Fruit fly (Drosophila melanogaster) whole organism, adult: ENCODE data around the gene AttD.

Source experiments
- CG11617 ChIP-seq: fragments of 200-800 bp; sonication (Bioruptor generic); optimal IDR thresholded peaks from 2 replicates; lab custom pipeline; 2017; ENCODE audit warnings: mild to moderate bottlenecking, missing biosample characterization, missing genetic modification reagents, missing genetic modification characterization
- CG12768 ChIP-seq: fragments of 200-800 bp; sonication (Bioruptor generic); optimal IDR thresholded peaks from 2 replicates; lab custom pipeline; 2017; ENCODE audit warnings: missing biosample characterization, missing genetic modification characterization, mild to moderate bottlenecking, moderate library complexity, missing genetic modification reagents
- CG14711 ChIP-seq: fragments of 200-800 bp; sonication (Bioruptor generic); optimal IDR thresholded peaks from 2 replicates; lab custom pipeline; 2018; ENCODE audit warnings: missing biosample characterization, mild to moderate bottlenecking, missing genetic modification characterization, moderate library complexity
- CG1620 ChIP-seq: fragments of 200-800 bp; sonication (Bioruptor generic); optimal IDR thresholded peaks from 2 replicates; lab custom pipeline; 2016; ENCODE audit warnings: missing biosample characterization, missing genetic modification characterization
- CG33017 ChIP-seq: fragments of 200-800 bp; sonication (Bioruptor generic); optimal IDR thresholded peaks from 2 replicates; lab custom pipeline; 2018; ENCODE audit warnings: missing biosample characterization, mild to moderate bottlenecking, missing genetic modification characterization, moderate library complexity
- CG5204 ChIP-seq: fragments of 200-800 bp; sonication (Bioruptor generic); optimal IDR thresholded peaks from 2 replicates; lab custom pipeline; 2016; ENCODE audit warnings: missing biosample characterization, missing genetic modification characterization
- CG7045 ChIP-seq: fragments of 200-800 bp; sonication (Bioruptor generic); optimal IDR thresholded peaks from 2 replicates; lab custom pipeline; 2017; ENCODE audit warnings: missing biosample characterization, mild to moderate bottlenecking, missing genetic modification characterization
- CG7101 ChIP-seq: fragments of 200-800 bp; sonication (Bioruptor generic); optimal IDR thresholded peaks from 2 replicates; lab custom pipeline; 2018; ENCODE audit warnings: missing biosample characterization, mild to moderate bottlenecking, missing genetic modification characterization, moderate library complexity
- Clk ChIP-seq: fragments of 200-800 bp; sonication (Bioruptor generic); optimal IDR thresholded peaks from 2 replicates; lab custom pipeline; 2017; ENCODE audit warnings: missing biosample characterization, missing genetic modification characterization
- Crg-1 ChIP-seq: fragments of 200-800 bp; sonication (Bioruptor generic); optimal IDR thresholded peaks from 2 replicates; lab custom pipeline; 2016; ENCODE audit warnings: missing biosample characterization, missing genetic modification characterization
- Hr96 ChIP-seq: fragments of 200-800 bp; sonication (Bioruptor generic); optimal IDR thresholded peaks from 2 replicates; lab custom pipeline; 2016; ENCODE audit warnings: missing biosample characterization, missing genetic modification characterization
- Mnt ChIP-seq: fragments of 200-800 bp; sonication (Bioruptor generic); optimal IDR thresholded peaks from 2 replicates; lab custom pipeline; 2016; ENCODE audit warnings: missing biosample characterization, mild to moderate bottlenecking, missing genetic modification characterization
- bab1 ChIP-seq: fragments of 200-800 bp; sonication (Bioruptor generic); optimal IDR thresholded peaks from 3 replicates; lab custom pipeline; 2019; ENCODE audit warnings: missing biosample characterization, mild to moderate bottlenecking, missing genetic modification characterization, moderate library complexity
- cic ChIP-seq: fragments of 200-800 bp; sonication (Bioruptor generic); optimal IDR thresholded peaks from 2 replicates; lab custom pipeline; 2017; ENCODE audit warnings: missing biosample characterization, mild to moderate bottlenecking, missing genetic modification characterization, moderate library complexity
- cnc ChIP-seq, 2 experiments: fragments of >200 bp; optimal IDR thresholded peaks; 2 replicates each; lab custom pipeline; 2017
- kay ChIP-seq: fragments of 200-800 bp; sonication (Bioruptor generic); peaks from one replicate; lab custom pipeline; 2016; ENCODE audit warnings: missing biosample characterization, missing genetic modification characterization, borderline replicate concordance
- ovo ChIP-seq: fragments of 200-800 bp; sonication (Bioruptor generic); optimal IDR thresholded peaks from 2 replicates; lab custom pipeline; 2016; ENCODE audit warnings: missing biosample characterization, missing genetic modification characterization
- pad ChIP-seq: fragments of 200-800 bp; sonication (Bioruptor generic); optimal IDR thresholded peaks from 3 replicates; lab custom pipeline; 2017; ENCODE audit warnings: missing biosample characterization, missing genetic modification characterization, mild to moderate bottlenecking, moderate library complexity, missing genetic modification reagents
- tj ChIP-seq: fragments of 200-800 bp; sonication (Bioruptor generic); optimal IDR thresholded peaks from 3 replicates; lab custom pipeline; 2017; ENCODE audit warnings: missing biosample characterization, mild to moderate bottlenecking, missing genetic modification characterization, moderate library complexity
- toe ChIP-seq: fragments of 200-800 bp; sonication (Bioruptor generic); optimal IDR thresholded peaks from 2 replicates; lab custom pipeline; 2016; ENCODE audit warnings: missing biosample characterization, missing genetic modification characterization

AttD gene

dm6 chr3R:17604880-17605667 lies 20.0 kb upstream of the AttD start:
- no peak for TF ChIP-seq Crg-1 (GFP tag; lab: Kevin White, UChicago)
- no peak for TF ChIP-seq Clk (GFP tag; lab: Kevin White, UChicago)
- TF ChIP-seq CG12768 (GFP tag; lab: Kevin White, UChicago) = peak; percentile 21
- no peak for TF ChIP-seq toe (GFP tag; lab: Kevin White, UChicago)
- peak; percentile 29 for TF ChIP-seq CG7045 (GFP tag; lab: Kevin White, UChicago)
- no peak for TF ChIP-seq CG14711 (tag; lab: Kevin White, UChicago)
- TF ChIP-seq Hr96 (GFP tag; lab: Kevin White, UChicago) = peak; percentile 16
- no peak for TF ChIP-seq tj (GFP tag; lab: Kevin White, UChicago)
- no peak for TF ChIP-seq bab1 (GFP tag; lab: Kevin White, UChicago)
- TF ChIP-seq CG5204 = peak; percentile 55
- TF ChIP-seq cnc (optimal IDR thresholded peaks at IDR 0.05; lab: Kevin White, UChicago) = no peak
- peak; percentile 38 for TF ChIP-seq Mnt (GFP tag; lab: Kevin White, UChicago)
- TF ChIP-seq CG7101 (tag; lab: Kevin White, UChicago) = no peak
- peak; percentile 29 for TF ChIP-seq CG33017 (tag; lab: Kevin White, UChicago)
- TF ChIP-seq pad = peak; percentile 5
- TF ChIP-seq cic (GFP tag; lab: Kevin White, UChicago) = no peak

DNA sequence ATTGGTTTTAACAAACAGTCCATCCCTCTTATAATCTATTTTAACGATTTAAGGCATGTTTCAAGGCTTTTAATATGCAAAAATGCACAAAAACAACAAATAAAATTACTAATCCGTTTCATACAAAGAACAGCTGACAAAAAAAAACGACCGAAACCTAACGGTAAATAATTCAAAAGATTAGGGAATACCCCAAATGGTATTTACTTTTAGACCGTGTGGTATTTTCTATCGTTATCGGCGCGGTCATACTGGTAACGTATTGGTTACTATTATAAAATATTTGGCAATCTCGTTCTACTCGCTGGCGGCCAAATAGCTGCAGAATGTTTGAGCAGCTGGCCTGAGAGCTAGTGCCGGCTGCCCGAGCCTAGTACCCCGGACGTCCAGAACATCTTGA lies 19.2 kb upstream of the AttD start, which contains the start of gene sll:
Gene sll (plus strand): TSS at position 235 of the 400 bp plus-strand sequence.
- TF ChIP-seq Clk (GFP tag; lab: Kevin White, UChicago) (no peak), ovo (GFP tag; lab: Kevin White, UChicago) (peak; percentile 71)

DNA sequence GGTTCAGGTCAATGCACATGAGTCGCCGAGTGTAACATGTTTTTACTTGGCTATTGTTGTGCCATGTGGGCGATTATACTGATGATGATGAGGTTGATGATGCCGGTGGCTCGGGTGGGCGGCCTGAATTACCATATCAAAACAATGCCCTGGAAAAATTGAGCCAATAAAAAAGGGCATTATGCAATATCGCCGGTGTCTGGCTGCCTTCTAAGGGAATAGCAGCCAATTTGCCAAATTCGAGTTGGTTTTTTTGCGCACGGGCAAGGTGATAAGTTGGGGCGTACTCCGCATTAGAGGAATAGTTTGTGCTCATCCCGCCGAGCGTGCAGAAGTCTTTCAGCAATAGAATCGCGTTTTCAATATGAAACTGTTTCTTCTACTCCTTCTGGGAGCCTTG lies 16.0 kb upstream of the AttD start, which contains the start of gene CG14329:
Gene CG14329 (plus strand): TSS at position 301 of the 400 bp plus-strand sequence.
- TF ChIP-seq CG33017 (tag; lab: Kevin White, UChicago) = no peak

- TF ChIP-seq CG12768 (GFP tag; lab: Kevin White, UChicago) (no peak), ovo (GFP tag; lab: Kevin White, UChicago) (no peak), Crg-1 (GFP tag; lab: Kevin White, UChicago) (no peak), Mnt (GFP tag; lab: Kevin White, UChicago) (no peak), cnc (optimal IDR thresholded peaks at IDR 0.05; lab: Kevin White, UChicago) (no peak), toe (GFP tag; lab: Kevin White, UChicago) (no peak)
Measured at dm6 chr3R:17611411-17611810, 13.7 kb upstream of the AttD start, which contains the start of gene Edg91. TSS of gene Edg91 (minus strand) at chr3R:17611511.

- no peak for TF ChIP-seq kay (GFP tag; lab: Kevin White, UChicago)
- TF ChIP-seq CG12768 (GFP tag; lab: Kevin White, UChicago) = no peak
Measured at dm6 chr3R:17611836-17612235, 13.2 kb upstream of the AttD start.

DNA sequence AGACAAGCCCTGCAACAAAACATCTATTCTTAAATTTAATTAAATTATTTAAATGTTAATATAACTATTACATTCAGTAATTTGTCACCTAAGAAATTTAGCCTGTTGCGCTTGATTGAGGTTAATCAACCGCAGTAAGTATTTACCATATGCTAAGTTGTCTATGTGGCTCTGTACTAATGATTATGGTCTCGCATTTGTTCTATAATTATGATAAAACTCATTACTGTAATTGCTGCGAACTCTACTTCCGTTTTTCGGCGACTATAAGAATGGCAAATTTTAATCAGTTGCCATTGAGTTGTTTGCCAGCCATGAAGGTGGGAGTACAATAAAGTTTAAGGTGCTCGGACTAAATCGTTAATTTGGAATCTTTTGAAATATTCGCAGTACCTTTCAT lies 12.5 kb upstream of the AttD start, which contains the start of gene CG34281:
Gene CG34281 (plus strand): TSS at position 301 of the 400 bp plus-strand sequence.
- TF ChIP-seq cnc (optimal IDR thresholded peaks at IDR 0.05; lab: Kevin White, UChicago) (no peak), kay (GFP tag; lab: Kevin White, UChicago) (no peak), Mnt (GFP tag; lab: Kevin White, UChicago) (no peak), toe (GFP tag; lab: Kevin White, UChicago) (no peak), CG7101 (tag; lab: Kevin White, UChicago) (no peak), CG1620 (GFP tag; lab: Kevin White, UChicago) (no peak), Crg-1 (GFP tag; lab: Kevin White, UChicago) (no peak), bab1 (GFP tag; lab: Kevin White, UChicago) (no peak), CG33017 (tag; lab: Kevin White, UChicago) (no peak), ovo (GFP tag; lab: Kevin White, UChicago) (no peak), pad (no peak), CG12768 (GFP tag; lab: Kevin White, UChicago) (no peak), CG5204 (no peak), cic (GFP tag; lab: Kevin White, UChicago) (no peak)

dm6 chr3R:17613549-17613948 lies 11.5 kb upstream of the AttD start, which contains the start of gene CG14327:
TSS of gene CG14327 (plus strand) at chr3R:17613709.
- no peak for TF ChIP-seq ovo (GFP tag; lab: Kevin White, UChicago)
- no peak for TF ChIP-seq CG33017 (tag; lab: Kevin White, UChicago)
- TF ChIP-seq Mnt (GFP tag; lab: Kevin White, UChicago) = no peak
- TF ChIP-seq toe (GFP tag; lab: Kevin White, UChicago) = no peak
- no peak for TF ChIP-seq kay (GFP tag; lab: Kevin White, UChicago)
- no peak for TF ChIP-seq CG11617 (GFP tag; lab: Kevin White, UChicago)
- no peak for TF ChIP-seq CG14711 (tag; lab: Kevin White, UChicago)
- no peak for TF ChIP-seq tj (GFP tag; lab: Kevin White, UChicago)
- TF ChIP-seq Clk (GFP tag; lab: Kevin White, UChicago) = no peak
- no peak for TF ChIP-seq bab1 (GFP tag; lab: Kevin White, UChicago)
- no peak for TF ChIP-seq CG1620 (GFP tag; lab: Kevin White, UChicago)
- no peak for TF ChIP-seq Hr96 (GFP tag; lab: Kevin White, UChicago)
- no peak for TF ChIP-seq cic (GFP tag; lab: Kevin White, UChicago)
- no peak for TF ChIP-seq pad
- no peak for TF ChIP-seq CG5204
- TF ChIP-seq CG7045 (GFP tag; lab: Kevin White, UChicago) = no peak
- TF ChIP-seq CG12768 (GFP tag; lab: Kevin White, UChicago) = no peak
- TF ChIP-seq Crg-1 (GFP tag; lab: Kevin White, UChicago) = no peak
- TF ChIP-seq cnc (optimal IDR thresholded peaks at IDR 0.05; lab: Kevin White, UChicago) = no peak
